Fruit fly (Drosophila melanogaster): Measurements from ENCODE around the gene CG10359.

Gene CG10359

dm6 chr3L:3634107-3634737, 22.2 kb downstream of the CG10359 start (continued):
- TF ChIP-seq CG17359 (tag; optimal IDR thresholded peaks at IDR 0.05) (peak; percentile 75), dati (GFP tag; IDR thresholded peaks at IDR 0.05) (no peak), Sox102F (GFP tag; optimal IDR thresholded peaks at IDR 0.05) (peak; percentile 78), crc (GFP tag; optimal IDR thresholded peaks at IDR 0.05) (no peak), CG11085 (GFP tag; IDR thresholded peaks at IDR 0.05) (no peak), CG17328 (GFP tag; IDR thresholded peaks at IDR 0.05) (peak; percentile 80), caup (GFP tag; optimal IDR thresholded peaks at IDR 0.05; ENCODE audit: severe bottlenecking) (peak; percentile 2), CG2889 (GFP tag; IDR thresholded peaks at IDR 0.05) (no peak), CG12942 (GFP tag; optimal IDR thresholded peaks at IDR 0.05) (no peak), Tbp (GFP tag; optimal IDR thresholded peaks at IDR 0.05) (no peak), BtbVII (GFP tag; optimal IDR thresholded peaks at IDR 0.05) (no peak), CG8924 (tag; optimal IDR thresholded peaks at IDR 0.05) (peak; percentile 82), tio (GFP tag; optimal IDR thresholded peaks at IDR 0.05) (no peak), emc (GFP tag; optimal IDR thresholded peaks at IDR 0.05) (no peak), Hsf (GFP tag; optimal IDR thresholded peaks at IDR 0.05) (no peak), CG10209 (GFP tag; optimal IDR thresholded peaks at IDR 0.05) (peak; percentile 54), abd-A (tag; optimal IDR thresholded peaks at IDR 0.05) (no peak), cato (GFP tag; optimal IDR thresholded peaks at IDR 0.05; ENCODE audit: borderline replicate concordance) (no peak), wdn (GFP tag; IDR thresholded peaks at IDR 0.05) (no peak), pros (GFP tag; optimal IDR thresholded peaks at IDR 0.05) (peak; percentile 61), lmd (GFP tag; IDR thresholded peaks at IDR 0.05) (peak; percentile 57), lbe (GFP tag; optimal IDR thresholded peaks at IDR 0.05) (peak; percentile 13), vnd (GFP tag; IDR thresholded peaks at IDR 0.05; ENCODE audit: partially characterized antibody) (no peak), grau (tag; optimal IDR thresholded peaks at IDR 0.05) (peak; percentile 73), mam (GFP tag; optimal IDR thresholded peaks at IDR 0.05) (no peak), CG42726 (GFP tag; IDR thresholded peaks at IDR 0.05; ENCODE audit: partially characterized antibody) (no peak), CG4820 (GFP tag; optimal IDR thresholded peaks at IDR 0.05) (peak; percentile 19), tup (GFP tag; optimal IDR thresholded peaks at IDR 0.05) (peak; percentile 19), Hand (GFP tag; optimal IDR thresholded peaks at IDR 0.05) (no peak), Pdp1 (GFP tag; optimal IDR thresholded peaks at IDR 0.05) (no peak), CG14860 (GFP tag; IDR thresholded peaks at IDR 0.05; ENCODE audit: partially characterized antibody) (no peak), CG7271 (tag; optimal IDR thresholded peaks at IDR 0.05) (no peak), sens (GFP tag) (no peak), CG15514 (GFP tag; optimal IDR thresholded peaks at IDR 0.05) (no peak), Usf (GFP tag; optimal IDR thresholded peaks at IDR 0.05) (no peak), twi (tag; optimal IDR thresholded peaks at IDR 0.05) (peak; percentile 35), CG33213 (GFP tag; optimal IDR thresholded peaks at IDR 0.05) (no peak), CG3065 (GFP tag; optimal IDR thresholded peaks at IDR 0.05) (peak; percentile 10), corto (GFP tag; optimal IDR thresholded peaks at IDR 0.05) (no peak), CG2120 (GFP tag; optimal IDR thresholded peaks at IDR 0.05) (no peak), Neu2 (GFP tag; optimal IDR thresholded peaks at IDR 0.05; ENCODE audit: borderline replicate concordance) (no peak), tll (GFP tag; optimal IDR thresholded peaks at IDR 0.05) (no peak), CG5245 (GFP tag; optimal IDR thresholded peaks at IDR 0.05) (no peak), gro (GFP tag; optimal IDR thresholded peaks at IDR 0.05) (no peak), Doc3 (GFP tag; IDR thresholded peaks at IDR 0.05; ENCODE audit: partially characterized antibody) (no peak), scrt (GFP tag; optimal IDR thresholded peaks at IDR 0.05) (peak; percentile 50), Dek (tag; optimal IDR thresholded peaks at IDR 0.05) (peak; percentile 22), CG18764 (GFP tag; optimal IDR thresholded peaks at IDR 0.05) (peak; percentile 13), CG11456 (GFP tag; IDR thresholded peaks at IDR 0.05) (0 out of 3 replicates have a peak, but pooled peaks have one; percentile 30)
